Fruit fly (Drosophila melanogaster): ENCODE measurements around the gene Snoo.

Snoo gene

dm6 chr2L:8000578-8001040 is 16.6 kb upstream of the Snoo start (continued):
- TF ChIP-seq ssp (GFP tag; IDR thresholded peaks at IDR 0.05) (no peak), CG2129 (GFP tag; IDR thresholded peaks at IDR 0.05; ENCODE audit: partially characterized antibody) (no peak), Ada2b (GFP tag; IDR thresholded peaks at IDR 0.05) (no peak), Sox102F (GFP tag; optimal IDR thresholded peaks at IDR 0.05) (no peak), fu2 (GFP tag; optimal IDR thresholded peaks at IDR 0.05) (peak; percentile 13), nom (GFP tag; optimal IDR thresholded peaks at IDR 0.05) (peak; percentile 98), CG10274 (GFP tag; optimal IDR thresholded peaks at IDR 0.05) (peak; percentile 97), CG13296 (GFP tag; optimal IDR thresholded peaks at IDR 0.05) (no peak), fd3F (GFP tag; optimal IDR thresholded peaks at IDR 0.05) (no peak), inv (GFP tag; IDR thresholded peaks at IDR 0.05; ENCODE audit: partially characterized antibody) (no peak), CG6654 (GFP tag; optimal IDR thresholded peaks at IDR 0.05) (peak; percentile 26), sens (GFP tag) (peak; percentile 72), CG14050 (GFP tag; IDR thresholded peaks at IDR 0.05) (no peak), hbn (GFP tag; IDR thresholded peaks at IDR 0.05; ENCODE audit: partially characterized antibody) (no peak), Ets65A (GFP tag) (peak; percentile 81), lbe (GFP tag; optimal IDR thresholded peaks at IDR 0.05) (peak; percentile 82), zfh1 (GFP tag; IDR thresholded peaks at IDR 0.05) (no peak), CG4617 (GFP tag; optimal IDR thresholded peaks at IDR 0.05; ENCODE audit: borderline replicate concordance) (no peak), CG34422 (GFP tag; IDR thresholded peaks at IDR 0.05) (0 out of 3 replicates have a peak, but pooled peaks have one; percentile 30), HHEX (GFP tag; optimal IDR thresholded peaks at IDR 0.05) (peak; percentile 9), fd102C (GFP tag; optimal IDR thresholded peaks at IDR 0.05) (no peak), dpn (GFP tag; optimal IDR thresholded peaks at IDR 0.05) (peak; percentile 7 to 26), CG16863 (GFP tag; optimal IDR thresholded peaks at IDR 0.05) (no peak), CG12299 (tag; optimal IDR thresholded peaks at IDR 0.05) (no peak), Deaf1 (tag; optimal IDR thresholded peaks at IDR 0.05) (peak; percentile 4), Ssrp (tag; optimal IDR thresholded peaks at IDR 0.05) (no peak), Camta (GFP tag; optimal IDR thresholded peaks at IDR 0.05) (no peak), CG9932 (GFP tag; IDR thresholded peaks at IDR 0.05) (peak; percentile 77), HLH4C (GFP tag; IDR thresholded peaks at IDR 0.05; ENCODE audit: partially characterized antibody) (no peak), CG11723 (GFP tag; optimal IDR thresholded peaks at IDR 0.05) (no peak), p53 (GFP tag; optimal IDR thresholded peaks at IDR 0.05) (no peak), CG11695 (GFP tag; IDR thresholded peaks at IDR 0.05) (no peak), CG4404 (GFP tag; IDR thresholded peaks at IDR 0.05) (peak; percentile 48), CG10147 (GFP tag; optimal IDR thresholded peaks at IDR 0.05) (no peak), chn (GFP tag; optimal IDR thresholded peaks at IDR 0.05) (no peak), CG9727 (GFP tag; optimal IDR thresholded peaks at IDR 0.05) (peak; percentile 44), Hr78 (GFP tag; optimal IDR thresholded peaks at IDR 0.05) (no peak), Chrac-16 (GFP tag; optimal IDR thresholded peaks at IDR 0.05) (no peak), ro (GFP tag; IDR thresholded peaks at IDR 0.05) (no peak), org-1 (GFP tag; optimal IDR thresholded peaks at IDR 0.05) (peak; percentile 63), NFAT (GFP tag; IDR thresholded peaks at IDR 0.05) (peak; percentile 9; the same call in 1 of the 2 replicates), CG1529 (GFP tag; optimal IDR thresholded peaks at IDR 0.05) (no peak), Hr51 (GFP tag; optimal IDR thresholded peaks at IDR 0.05) (peak; percentile 3 to 11), lab (GFP tag; optimal IDR thresholded peaks at IDR 0.05) (peak; percentile 63), CG2678 (tag; optimal IDR thresholded peaks at IDR 0.05) (peak; percentile 45), emc (GFP tag; optimal IDR thresholded peaks at IDR 0.05) (peak; percentile 19), dati (GFP tag; IDR thresholded peaks at IDR 0.05) (no peak), CG7786 (GFP tag; optimal IDR thresholded peaks at IDR 0.05) (peak; percentile 20), zen (tag; optimal IDR thresholded peaks at IDR 0.05) (no peak), CG7556 (GFP tag; optimal IDR thresholded peaks at IDR 0.05) (peak; percentile 47)

All from whole organism, embryonic.